Worm (Caenorhabditis elegans) whole organism, young adult: ENCODE measurements around the gene ech-2.
A peak's percentile ranks its signal among the peaks of the same experiment; 100 is the strongest.

Experiments
- B0261.1 ChIP-seq: sonication (generic microtip); optimal IDR thresholded peaks from 2 replicates; lab custom pipeline; 2016; ENCODE audit warnings: mild to moderate bottlenecking, missing genetic modification characterization, moderate library complexity, missing compliant biosample characterization
- F22D6.2 ChIP-seq: sonication (generic microtip); optimal IDR thresholded peaks from 2 replicates; lab custom pipeline; 2016; ENCODE audit warnings: mild to moderate bottlenecking, missing genetic modification characterization, missing compliant biosample characterization
- F23B12.7 ChIP-seq: sonication (generic microtip); optimal IDR thresholded peaks from 2 replicates; lab custom pipeline; 2017; ENCODE audit warnings: missing genetic modification characterization, mild to moderate bottlenecking, missing compliant biosample characterization, antibody characterized with exemption, moderate library complexity; ENCODE audit not compliant: insufficient read depth
- F55B11.4 ChIP-seq: sonication (generic microtip); optimal IDR thresholded peaks from 2 replicates; lab custom pipeline; 2016; ENCODE audit warnings: missing compliant biosample characterization, missing genetic modification characterization, borderline replicate concordance; ENCODE audit not compliant: insufficient read depth
- K12H6.12 ChIP-seq: fragments of 200-800 bp; sonication (Bioruptor generic); optimal IDR thresholded peaks from 2 replicates; lab custom pipeline; 2018; ENCODE audit warnings: mild to moderate bottlenecking, missing genetic modification characterization, missing compliant biosample characterization
- Y67H2A.10 ChIP-seq: fragments of 200-800 bp; sonication (Bioruptor generic); conservative IDR thresholded peaks from 2 replicates; pipeline ENCODE4 v1.3.6; 2022; ENCODE audit warnings: missing genetic modification reagents, missing genetic modification characterization, missing compliant biosample characterization
- Y79H2A.3 ChIP-seq: fragments of 200-800 bp; sonication (Bioruptor generic); conservative IDR thresholded peaks from 2 replicates; pipeline ENCODE4 v1.3.6; 2022; ENCODE audit warnings: missing genetic modification reagents, missing genetic modification characterization, missing compliant biosample characterization
- ZK185.1 ChIP-seq: sonication (generic microtip); optimal IDR thresholded peaks from 2 replicates; lab custom pipeline; 2016; ENCODE audit warnings: mild to moderate bottlenecking, missing genetic modification characterization, missing compliant biosample characterization; ENCODE audit not compliant: poor library complexity, severe bottlenecking
- akir-1 ChIP-seq: fragments of 200-800 bp; sonication (Bioruptor generic); optimal IDR thresholded peaks from 2 replicates; lab custom pipeline; 2018; ENCODE audit warnings: mild to moderate bottlenecking, missing genetic modification characterization, moderate library complexity, missing compliant biosample characterization
- aptf-3 ChIP-seq: fragments of 200-800 bp; sonication (Bioruptor generic); IDR thresholded peaks from 2 replicates; pipeline ENCODE4 v1.3.6; 2022; ENCODE audit warnings: missing genetic modification characterization, missing compliant biosample characterization
- atf-7 ChIP-seq: sonication (generic microtip); optimal IDR thresholded peaks from 2 replicates; lab custom pipeline; 2017; ENCODE audit warnings: mild to moderate bottlenecking, missing genetic modification characterization, missing compliant biosample characterization
- athp-1 ChIP-seq: sonication (generic microtip); optimal IDR thresholded peaks from 2 replicates; lab custom pipeline; 2017; ENCODE audit warnings: mild to moderate bottlenecking, missing genetic modification characterization, missing compliant biosample characterization
- attf-6 ChIP-seq: fragments of 200-800 bp; sonication (Bioruptor generic); IDR thresholded peaks from 2 replicates; pipeline ENCODE4 v1.3.6; 2022; ENCODE audit warnings: missing genetic modification reagents, missing genetic modification characterization, missing compliant biosample characterization
- bed-2 ChIP-seq: fragments of 200-800 bp; sonication (Bioruptor generic); IDR thresholded peaks from 2 replicates; pipeline ENCODE4 v1.3.6; 2022; ENCODE audit warnings: missing genetic modification reagents, missing genetic modification characterization, missing compliant biosample characterization
- ceh-27 ChIP-seq: fragments of 200-800 bp; sonication (Bioruptor generic); optimal IDR thresholded peaks from 2 replicates; lab custom pipeline; 2018; ENCODE audit warnings: mild to moderate bottlenecking, missing genetic modification characterization, moderate library complexity, missing compliant biosample characterization
- ceh-40 ChIP-seq: fragments of 200-800 bp; sonication (Bioruptor generic); IDR thresholded peaks from 2 replicates; pipeline ENCODE4 v1.3.6; 2022; ENCODE audit warnings: missing genetic modification characterization, missing compliant biosample characterization
- ceh-79 ChIP-seq: sonication (generic microtip); optimal IDR thresholded peaks from 2 replicates; lab custom pipeline; 2017; ENCODE audit warnings: mild to moderate bottlenecking, missing genetic modification characterization, missing compliant biosample characterization
- chd-7 ChIP-seq: sonication (generic microtip); optimal IDR thresholded peaks from 2 replicates; lab custom pipeline; 2016; ENCODE audit warnings: mild to moderate bottlenecking, missing genetic modification characterization, moderate library complexity, missing compliant biosample characterization
- egl-44 ChIP-seq: fragments of 200-800 bp; sonication (Bioruptor generic); IDR thresholded peaks from 2 replicates; pipeline ENCODE4 v1.3.6; 2022; ENCODE audit warnings: missing genetic modification reagents, missing genetic modification characterization, missing compliant biosample characterization
- egrh-3 ChIP-seq: fragments of 200-800 bp; sonication (Bioruptor generic); IDR thresholded peaks from 2 replicates; pipeline ENCODE4 v1.3.6; 2022; ENCODE audit warnings: missing genetic modification reagents, missing genetic modification characterization, missing compliant biosample characterization
- fkh-3 ChIP-seq: sonication (generic microtip); optimal IDR thresholded peaks from 2 replicates; lab custom pipeline; 2016; ENCODE audit warnings: mild to moderate bottlenecking, missing genetic modification characterization, missing compliant biosample characterization
- hlh-12 ChIP-seq: sonication (generic microtip); optimal IDR thresholded peaks from 2 replicates; lab custom pipeline; 2016; ENCODE audit warnings: missing genetic modification characterization, missing compliant biosample characterization
- hmg-1.2 ChIP-seq: fragments of 200-800 bp; sonication (Bioruptor generic); IDR thresholded peaks from 2 replicates; pipeline ENCODE4 v1.3.6; 2022; ENCODE audit warnings: missing genetic modification reagents, missing genetic modification characterization, missing compliant biosample characterization
- hrde-1 ChIP-seq: sonication (generic microtip); optimal IDR thresholded peaks from 2 replicates; lab custom pipeline; 2016; ENCODE audit warnings: missing genetic modification characterization, mild to moderate bottlenecking, missing compliant biosample characterization, moderate library complexity, missing genotype, missing genetic modification reagents, borderline replicate concordance
- lin-26 ChIP-seq: fragments of 200-800 bp; sonication (Bioruptor generic); IDR thresholded peaks from 2 replicates; pipeline ENCODE4 v1.3.6; 2022; ENCODE audit warnings: missing genetic modification reagents, missing genetic modification characterization, missing compliant biosample characterization
- lir-1 ChIP-seq: fragments of 200-800 bp; sonication (Bioruptor generic); conservative IDR thresholded peaks from 2 replicates; pipeline ENCODE4 v1.3.6; 2022; ENCODE audit warnings: missing genetic modification reagents, missing genetic modification characterization, missing compliant biosample characterization
- madf-10 ChIP-seq: sonication (generic microtip); optimal IDR thresholded peaks from 2 replicates; lab custom pipeline; 2016; ENCODE audit warnings: mild to moderate bottlenecking, missing genetic modification characterization, missing compliant biosample characterization
- mcd-1 ChIP-seq: fragments of 200-800 bp; sonication (Bioruptor generic); IDR thresholded peaks from 2 replicates; pipeline ENCODE4 v1.3.6; 2022; ENCODE audit warnings: missing genetic modification reagents, missing genetic modification characterization, missing compliant biosample characterization
- mel-28 ChIP-seq: sonication (generic microtip); optimal IDR thresholded peaks from 2 replicates; lab custom pipeline; 2016; ENCODE audit warnings: borderline replicate concordance, mild to moderate bottlenecking, missing genetic modification characterization, missing compliant biosample characterization
- mes-4 ChIP-seq: sonication (generic microtip); optimal IDR thresholded peaks from 2 replicates; lab custom pipeline; 2016; ENCODE audit warnings: missing genotype, missing genetic modification characterization, missing compliant biosample characterization
- nfyb-1 ChIP-seq: fragments of 200-800 bp; sonication (Bioruptor generic); IDR thresholded peaks from 2 replicates; pipeline ENCODE4 v1.3.6; 2022; ENCODE audit warnings: missing genetic modification reagents, missing genetic modification characterization, missing compliant biosample characterization
- nhr-120 ChIP-seq: fragments of 200-800 bp; sonication (Bioruptor generic); IDR thresholded peaks from 2 replicates; pipeline ENCODE4 v1.3.6; 2022; ENCODE audit warnings: missing genetic modification characterization, missing compliant biosample characterization
- nhr-80 ChIP-seq: sonication (generic microtip); optimal IDR thresholded peaks from 2 replicates; lab custom pipeline; 2016; ENCODE audit warnings: missing genetic modification characterization, missing compliant biosample characterization
- sdz-38 ChIP-seq: sonication (generic microtip); optimal IDR thresholded peaks from 2 replicates; lab custom pipeline; 2016; ENCODE audit warnings: missing genotype, missing genetic modification characterization, missing compliant biosample characterization
- snpc-1.1 ChIP-seq: sonication (generic microtip); optimal IDR thresholded peaks from 2 replicates; lab custom pipeline; 2017; ENCODE audit warnings: missing genetic modification characterization, mild to moderate bottlenecking, missing compliant biosample characterization, antibody characterized with exemption, moderate library complexity, missing genotype, missing genetic modification reagents; ENCODE audit not compliant: insufficient read depth
- snpc-1.3 ChIP-seq: sonication (generic microtip); optimal IDR thresholded peaks from 2 replicates; lab custom pipeline; 2017; ENCODE audit warnings: missing genetic modification characterization, mild to moderate bottlenecking, missing compliant biosample characterization, antibody characterized with exemption, moderate library complexity, missing genotype, missing genetic modification reagents; ENCODE audit not compliant: insufficient read depth
- xnd-1 ChIP-seq: sonication (generic microtip); optimal IDR thresholded peaks from 2 replicates; lab custom pipeline; 2016; ENCODE audit warnings: missing genotype, missing genetic modification reagents, missing genetic modification characterization, missing compliant biosample characterization
- zfh-2 ChIP-seq: fragments of 200-800 bp; sonication (Bioruptor generic); conservative IDR thresholded peaks from 2 replicates; pipeline ENCODE4 v1.3.6; 2022; ENCODE audit warnings: missing genetic modification reagents, missing genetic modification characterization, missing compliant biosample characterization
- zim-3 ChIP-seq: sonication (generic microtip); optimal IDR thresholded peaks from 2 replicates; lab custom pipeline; 2017; ENCODE audit warnings: mild to moderate bottlenecking, missing genetic modification characterization, moderate library complexity, missing compliant biosample characterization
- ztf-25 ChIP-seq: fragments of 200-800 bp; sonication (Bioruptor generic); IDR thresholded peaks from 2 replicates; pipeline ENCODE4 v1.3.6; 2022; ENCODE audit warnings: missing genetic modification reagents, missing genetic modification characterization, missing compliant biosample characterization

Gene ech-2

ce11 chrIV:11871083-11871482 lies 14.9 kb upstream of the ech-2 start:
- peak; percentile 37; the same call in 1 of the 2 replicates for TF ChIP-seq hmg-1.2 (GFP tag; lab: Robert Waterston, UW)
- TF ChIP-seq mcd-1 (GFP tag; lab: Robert Waterston, UW), result peak; percentile 31; the same call in 1 of the 2 replicates
- TF ChIP-seq K12H6.12, result peak; percentile 9
- TF ChIP-seq Y79H2A.3 (GFP tag; lab: Robert Waterston, UW), result no peak
- TF ChIP-seq nfyb-1 (GFP tag; lab: Robert Waterston, UW), result no peak
- peak; percentile 39 for TF ChIP-seq madf-10 (tag; lab: Kevin White, UChicago)
- TF ChIP-seq athp-1 (tag; lab: Kevin White, UChicago), result no peak
- TF ChIP-seq zfh-2 (GFP tag; lab: Robert Waterston, UW), result peak; percentile 65
- TF ChIP-seq egrh-3, result 0 out of 2 replicates have a peak, but pooled peaks have one; percentile 10
- peak; percentile 1 for TF ChIP-seq ceh-27

- no peak for TF ChIP-seq mel-28 (tag; lab: Kevin White, UChicago)
These were observed 12.3 kb upstream of the ech-2 start for ce11 chrIV:11868452-11868851.

- TF ChIP-seq hlh-12 (no peak), bed-2 (no peak), F22D6.2 (no peak), atf-7 (tag; lab: Kevin White, UChicago) (no peak), hrde-1 (tag; lab: Kevin White, UChicago) (no peak), K12H6.12 (no peak), Y67H2A.10 (GFP tag; lab: Robert Waterston, UW) (no peak), ceh-79 (tag; lab: Kevin White, UChicago) (no peak), chd-7 (tag; lab: Kevin White, UChicago) (no peak), snpc-1.1 (tag; lab: Kevin White, UChicago) (no peak), ceh-40 (GFP tag; lab: Robert Waterston, UW) (no peak), nhr-80 (tag; lab: Kevin White, UChicago) (no peak), F55B11.4 (tag; lab: Kevin White, UChicago) (no peak), lir-1 (GFP tag; lab: Robert Waterston, UW) (no peak), mes-4 (tag; lab: Kevin White, UChicago) (no peak), sdz-38 (tag; lab: Kevin White, UChicago) (no peak), ZK185.1 (no peak)
These were observed 11.6 kb upstream of the ech-2 start for ce11 chrIV:11867652-11868232.

- TF ChIP-seq nfyb-1 (GFP tag; lab: Robert Waterston, UW) (no peak), B0261.1 (tag; lab: Kevin White, UChicago) (no peak), aptf-3 (GFP tag; lab: Robert Waterston, UW) (no peak), fkh-3 (no peak), akir-1 (GFP tag; lab: Kevin White, UChicago) (no peak), Y67H2A.10 (GFP tag; lab: Robert Waterston, UW) (no peak), egl-44 (no peak), lin-26 (GFP tag; lab: Robert Waterston, UW) (no peak), attf-6 (GFP tag; lab: Robert Waterston, UW) (no peak), F22D6.2 (no peak), zim-3 (tag; lab: Kevin White, UChicago) (no peak), xnd-1 (tag; lab: Kevin White, UChicago) (no peak), ztf-25 (no peak), hrde-1 (tag; lab: Kevin White, UChicago) (no peak), nhr-120 (GFP tag; lab: Robert Waterston, UW) (no peak), ceh-27 (no peak), athp-1 (tag; lab: Kevin White, UChicago) (no peak), F23B12.7 (tag; lab: Kevin White, UChicago) (no peak), snpc-1.3 (tag; lab: Kevin White, UChicago) (no peak)
These were observed 8.1 kb upstream of the ech-2 start, which contains the start of gene trpa-1 for ce11 chrIV:11864226-11864625. Gene trpa-1, plus strand, starts transcription at chrIV:11864526.
